Fruit fly (Drosophila melanogaster): ENCODE measurements around the gene Acbp4.

The Acbp4 gene

dm6 chr3L:7125289-7125955 lies 2.6 kb downstream of the Acbp4 start, which contains the start of the genes msl-3 and BBS1:
msl-3 (minus strand) TSS chr3L:7125533.
BBS1 (plus strand) TSS chr3L:7125905.
- peak; percentile 92 for TF ChIP-seq fkh (GFP tag; optimal IDR thresholded peaks at IDR 0.05)
- no peak for TF ChIP-seq Eip75B (GFP tag; optimal IDR thresholded peaks at IDR 0.05)

- TF ChIP-seq ss (GFP tag; optimal IDR thresholded peaks at IDR 0.05), result no peak
- no peak for TF ChIP-seq Met (GFP tag; optimal IDR thresholded peaks at IDR 0.05)
- TF ChIP-seq CG15336 (GFP tag; IDR thresholded peaks at IDR 0.05), result no peak
- TF ChIP-seq CG3032 (tag; optimal IDR thresholded peaks at IDR 0.05), result no peak
- no peak for TF ChIP-seq fd59A (GFP tag; optimal IDR thresholded peaks at IDR 0.05)
- TF ChIP-seq esn (GFP tag; optimal IDR thresholded peaks at IDR 0.05), result no peak
- TF ChIP-seq dsx (GFP tag; optimal IDR thresholded peaks at IDR 0.05; ENCODE audit: poor library complexity, severe bottlenecking), result no peak
- TF ChIP-seq svp (GFP tag), result no peak
- TF ChIP-seq achi (GFP tag; optimal IDR thresholded peaks at IDR 0.05), result no peak
- no peak for TF ChIP-seq CG6163 (GFP tag; IDR thresholded peaks at IDR 0.05)
- no peak for TF ChIP-seq fkh (GFP tag; optimal IDR thresholded peaks at IDR 0.05)
- TF ChIP-seq Lpt (GFP tag; optimal IDR thresholded peaks at IDR 0.05), result no peak
- no peak for TF ChIP-seq salr (GFP tag; optimal IDR thresholded peaks at IDR 0.05)
- no peak for TF ChIP-seq Ets96B (tag; optimal IDR thresholded peaks at IDR 0.05)
- TF ChIP-seq Sox14 (GFP tag; optimal IDR thresholded peaks at IDR 0.05), result no peak
- no peak for TF ChIP-seq Eip93F (GFP tag; optimal IDR thresholded peaks at IDR 0.05)
Observed at dm6 chr3L:7122136-7122535, 5.9 kb downstream of the Acbp4 start.

DNA sequence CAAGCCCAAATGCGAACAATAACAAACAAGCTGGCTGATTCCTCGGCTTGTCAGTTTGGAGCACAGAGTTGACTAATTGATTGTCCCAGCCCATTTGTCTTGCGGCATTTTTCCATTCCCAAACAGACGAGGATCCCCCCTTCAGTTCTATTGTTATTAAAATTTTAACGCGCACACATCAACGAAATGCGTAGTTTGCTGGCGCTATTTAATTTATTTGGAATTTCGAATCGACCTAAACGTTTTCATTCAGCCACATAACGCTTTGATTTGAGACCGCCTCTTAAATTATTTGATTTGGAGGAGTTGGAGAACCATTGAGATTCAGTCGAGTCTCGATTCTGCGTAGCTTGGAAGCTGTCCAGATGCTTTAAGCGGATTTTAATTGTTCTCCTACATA lies 12.1 kb downstream of the Acbp4 start:
- TF ChIP-seq fd85E (GFP tag; optimal IDR thresholded peaks at IDR 0.05) (no peak), Sox102F (GFP tag; optimal IDR thresholded peaks at IDR 0.05) (no peak), salr (GFP tag; optimal IDR thresholded peaks at IDR 0.05) (no peak), CG31627 (GFP tag; optimal IDR thresholded peaks at IDR 0.05) (no peak), CG11902 (GFP tag; optimal IDR thresholded peaks at IDR 0.05) (no peak), CG9139 (GFP tag; optimal IDR thresholded peaks at IDR 0.05) (no peak), Blimp-1 (GFP tag; optimal IDR thresholded peaks at IDR 0.05) (no peak), CG11294 (GFP tag; IDR thresholded peaks at IDR 0.05) (no peak), Sox14 (GFP tag; optimal IDR thresholded peaks at IDR 0.05) (no peak), Hr4 (GFP tag; optimal IDR thresholded peaks at IDR 0.05) (no peak), CG11762 (GFP tag; optimal IDR thresholded peaks at IDR 0.05; ENCODE audit: insufficient read depth) (no peak), Eip93F (GFP tag; optimal IDR thresholded peaks at IDR 0.05) (no peak)

- TF ChIP-seq net (GFP tag; optimal IDR thresholded peaks at IDR 0.05), result peak; percentile 9
- peak; percentile 53 for TF ChIP-seq CG3919 (GFP tag; optimal IDR thresholded peaks at IDR 0.05)
- peak; percentile 50 for TF ChIP-seq lz (GFP tag; optimal IDR thresholded peaks at IDR 0.05)
- TF ChIP-seq CG6163 (GFP tag; IDR thresholded peaks at IDR 0.05), result no peak
- TF ChIP-seq vri (GFP tag; optimal IDR thresholded peaks at IDR 0.05), result peak; percentile 4
- no peak for TF ChIP-seq eg (GFP tag; IDR thresholded peaks at IDR 0.05)
- TF ChIP-seq CG9139 (GFP tag; optimal IDR thresholded peaks at IDR 0.05), result peak; percentile 13
- TF ChIP-seq CG11902 (GFP tag; optimal IDR thresholded peaks at IDR 0.05), result peak; percentile 26
- TF ChIP-seq OdsH (GFP tag; optimal IDR thresholded peaks at IDR 0.05), result peak; percentile 17
- TF ChIP-seq CG4318 (GFP tag; optimal IDR thresholded peaks at IDR 0.05), result no peak
- TF ChIP-seq Eip93F (GFP tag; optimal IDR thresholded peaks at IDR 0.05), result no peak
- peak; percentile 40 for TF ChIP-seq CG8632 (GFP tag; optimal IDR thresholded peaks at IDR 0.05)
- no peak for TF ChIP-seq fkh (GFP tag; optimal IDR thresholded peaks at IDR 0.05)
- TF ChIP-seq dac (GFP tag; optimal IDR thresholded peaks at IDR 0.05), result no peak
- TF ChIP-seq CG32006 (GFP tag; optimal IDR thresholded peaks at IDR 0.05), result peak; percentile 37
- peak; percentile 16 for TF ChIP-seq Hr4 (GFP tag; optimal IDR thresholded peaks at IDR 0.05)
- no peak for TF ChIP-seq CG6276 (GFP tag; optimal IDR thresholded peaks at IDR 0.05)
- peak; percentile 69 for TF ChIP-seq dsx (GFP tag; optimal IDR thresholded peaks at IDR 0.05; ENCODE audit: poor library complexity, severe bottlenecking)
- peak; percentile 73 to 84 for TF ChIP-seq ss (GFP tag; optimal IDR thresholded peaks at IDR 0.05)
- TF ChIP-seq acj6 (GFP tag; optimal IDR thresholded peaks at IDR 0.05), result peak; percentile 41
- TF ChIP-seq Ets96B (tag; optimal IDR thresholded peaks at IDR 0.05), result peak; percentile 64
- TF ChIP-seq CG15336 (GFP tag; IDR thresholded peaks at IDR 0.05), result 0 out of 2 replicates have a peak, but pooled peaks have one; percentile 31
- TF ChIP-seq CG10631 (GFP tag; optimal IDR thresholded peaks at IDR 0.05), result peak; percentile 43
- TF ChIP-seq Lpt (GFP tag; optimal IDR thresholded peaks at IDR 0.05), result no peak
- peak; percentile 60 for TF ChIP-seq achi (GFP tag; optimal IDR thresholded peaks at IDR 0.05)
- TF ChIP-seq Sox102F (GFP tag; optimal IDR thresholded peaks at IDR 0.05), result peak; percentile 63
- peak; percentile 55 for TF ChIP-seq Sox14 (GFP tag; optimal IDR thresholded peaks at IDR 0.05)
- TF ChIP-seq CG8319 (GFP tag; optimal IDR thresholded peaks at IDR 0.05), result peak; percentile 12
- no peak; the same call in 2 of the 3 replicates for TF ChIP-seq CG8119 (GFP tag; IDR thresholded peaks at IDR 0.05)
- peak; percentile 75 for TF ChIP-seq Met (GFP tag; optimal IDR thresholded peaks at IDR 0.05)
- no peak for TF ChIP-seq Blimp-1 (GFP tag; optimal IDR thresholded peaks at IDR 0.05)
- no peak for TF ChIP-seq CG11294 (GFP tag; IDR thresholded peaks at IDR 0.05)
- TF ChIP-seq esn (GFP tag; optimal IDR thresholded peaks at IDR 0.05), result no peak
Observed at dm6 chr3L:7113010-7113409, 15.1 kb downstream of the Acbp4 start.
